Fruit fly (Drosophila melanogaster): ENCODE data around the gene Orc5.

Gene Orc5

dm6 chr2L:13803032-13803661 is 26.5 kb upstream of the Orc5 start, which contains the start of gene CAH1 (continued):
- TF ChIP-seq dimm (GFP tag; IDR thresholded peaks at IDR 0.05) (no peak), kay (GFP tag; optimal IDR thresholded peaks at IDR 0.05) (no peak), CG7963 (GFP tag; IDR thresholded peaks at IDR 0.05; ENCODE audit: partially characterized antibody) (no peak), CG6175 (GFP tag; IDR thresholded peaks at IDR 0.05) (0 out of 3 replicates have a peak, but pooled peaks have one; percentile 61), HHEX (GFP tag; optimal IDR thresholded peaks at IDR 0.05) (no peak), CG13123 (GFP tag; optimal IDR thresholded peaks at IDR 0.05) (no peak), HLH3B (GFP tag; IDR thresholded peaks at IDR 0.05) (no peak), jumu (GFP tag; optimal IDR thresholded peaks at IDR 0.05) (no peak), CG11456 (GFP tag; IDR thresholded peaks at IDR 0.05) (no peak), al (GFP tag; IDR thresholded peaks at IDR 0.05) (no peak), sug (tag; optimal IDR thresholded peaks at IDR 0.05) (peak; percentile 47), aop (GFP tag; IDR thresholded peaks at IDR 0.05) (no peak), GATAe (GFP tag; conservative IDR thresholded peaks at IDR 0.05) (no peak), chinmo (GFP tag; IDR thresholded peaks at IDR 0.05; ENCODE audit: partially characterized antibody) (peak; percentile 93), CG8924 (tag; optimal IDR thresholded peaks at IDR 0.05) (no peak), Atf-2 (GFP tag; optimal IDR thresholded peaks at IDR 0.05) (no peak), CG9727 (GFP tag; optimal IDR thresholded peaks at IDR 0.05) (no peak), CG17328 (GFP tag; IDR thresholded peaks at IDR 0.05) (0 out of 2 replicates have a peak, but pooled peaks have one; percentile 9), bowl (GFP tag; IDR thresholded peaks at IDR 0.05) (no peak), CG4707 (GFP tag; optimal IDR thresholded peaks at IDR 0.05) (no peak), Adf1 (GFP tag; IDR thresholded peaks at IDR 0.05) (peak; percentile 95), CG4360 (GFP tag; IDR thresholded peaks at IDR 0.05) (no peak), nerfin-2 (GFP tag; IDR thresholded peaks at IDR 0.05; ENCODE audit: partially characterized antibody) (no peak), Pdp1 (GFP tag; optimal IDR thresholded peaks at IDR 0.05) (peak in 1 of 2 experiments; percentile 80), fd64A (GFP tag; optimal IDR thresholded peaks at IDR 0.05) (no peak), CG13287 (GFP tag; IDR thresholded peaks at IDR 0.05; ENCODE audit: partially characterized antibody) (peak; percentile 44), Dbx (GFP tag; IDR thresholded peaks at IDR 0.05) (peak; percentile 44; the same call in 1 of the 3 replicates), row (GFP tag; IDR thresholded peaks at IDR 0.05) (no peak), CG14441 (GFP tag; IDR thresholded peaks at IDR 0.05) (no peak), Mad (GFP tag; optimal IDR thresholded peaks at IDR 0.05) (no peak), Meics (GFP tag; optimal IDR thresholded peaks at IDR 0.05) (no peak), Side (GFP tag; optimal IDR thresholded peaks at IDR 0.05) (no peak), CG18599 (GFP tag; optimal IDR thresholded peaks at IDR 0.05) (no peak), Doc2 (GFP tag; IDR thresholded peaks at IDR 0.05) (no peak), odd (GFP tag; optimal IDR thresholded peaks at IDR 0.05) (no peak), CG6272 (GFP tag; IDR thresholded peaks at IDR 0.05) (no peak), CG15479 (GFP tag; optimal IDR thresholded peaks at IDR 0.05) (no peak), CG12219 (GFP tag; optimal IDR thresholded peaks at IDR 0.05) (no peak), Ravus (GFP tag; IDR thresholded peaks at IDR 0.05) (no peak), dysf (GFP tag; IDR thresholded peaks at IDR 0.05) (no peak), lilli (GFP tag; optimal IDR thresholded peaks at IDR 0.05) (no peak), CG11247 (GFP tag; IDR thresholded peaks at IDR 0.05) (no peak), Hand (GFP tag; optimal IDR thresholded peaks at IDR 0.05) (no peak), repo (GFP tag; optimal IDR thresholded peaks at IDR 0.05) (no peak), CG17385 (GFP tag; optimal IDR thresholded peaks at IDR 0.05) (no peak), jing (GFP tag; optimal IDR thresholded peaks at IDR 0.05) (no peak), Dll (GFP tag; IDR thresholded peaks at IDR 0.05; ENCODE audit: partially characterized antibody) (no peak), Doc3 (GFP tag; IDR thresholded peaks at IDR 0.05; ENCODE audit: partially characterized antibody) (no peak), salm (tag; optimal IDR thresholded peaks at IDR 0.05) (no peak), exex (tag; optimal IDR thresholded peaks at IDR 0.05) (peak; percentile 71), Kr (GFP tag; optimal IDR thresholded peaks at IDR 0.05) (no peak)

All from whole organism, embryonic.